Worm (Caenorhabditis elegans): Measurements from ENCODE around the gene W06G6.10.

- TF ChIP-seq cnd-1 (tag; optimal IDR thresholded peaks at IDR 0.05) = no peak
- no peak for TF ChIP-seq M03D4.4 (tag; optimal IDR thresholded peaks at IDR 0.05)
- TF ChIP-seq unc-39 (tag; optimal IDR thresholded peaks at IDR 0.05) = no peak
- TF ChIP-seq elt-1 (tag; optimal IDR thresholded peaks at IDR 0.05; ENCODE audit: borderline replicate concordance, insufficient read depth) = no peak
- TF ChIP-seq ztf-11 (tag; optimal IDR thresholded peaks at IDR 0.05) = no peak
- TF ChIP-seq snpc-4 (tag; optimal IDR thresholded peaks at IDR 0.05) = no peak
- TF ChIP-seq lsy-2 (tag; optimal IDR thresholded peaks at IDR 0.05) = no peak
- TF ChIP-seq pha-4 (tag; optimal IDR thresholded peaks at IDR 0.05) = no peak
- TF ChIP-seq drap-1 (GFP tag; optimal IDR thresholded peaks at IDR 0.05) = no peak
- no peak for TF ChIP-seq nhr-28 (tag; optimal IDR thresholded peaks at IDR 0.05)
- TF ChIP-seq mep-1 (tag; optimal IDR thresholded peaks at IDR 0.05) = no peak
These were observed 36.1 kb downstream of the W06G6.10 start, which contains the start of gene srw-54 for ce11 chrV:16610791-16611385.
